Worm (Caenorhabditis elegans): ENCODE results near the gene F58B4.2.

DNA sequence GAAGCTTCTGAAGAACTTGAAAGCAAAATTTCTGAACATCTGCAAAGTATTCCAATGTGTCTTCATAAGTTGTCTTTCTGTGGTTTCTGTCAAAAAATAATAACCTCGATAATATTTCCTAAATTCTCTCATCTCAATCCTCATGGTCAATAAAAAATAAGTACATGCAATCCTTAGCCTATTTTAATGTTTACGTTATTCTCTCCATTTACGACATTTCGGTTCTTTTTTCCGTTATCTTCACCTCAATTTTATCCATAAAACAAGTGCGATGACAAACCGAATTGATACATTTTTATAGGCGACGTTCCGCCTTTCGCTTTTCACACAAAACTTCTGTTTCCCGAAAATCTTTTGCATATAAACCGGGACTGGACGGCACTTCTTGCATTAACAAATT is 31.2 kb upstream of the F58B4.2 start, which contains the start of gene col-153:
- no peak for TF ChIP-seq W03F9.2 (tag; optimal IDR thresholded peaks at IDR 0.05)
- no peak for TF ChIP-seq him-1 (tag; optimal IDR thresholded peaks at IDR 0.05)
- TF ChIP-seq dao-5 (tag; optimal IDR thresholded peaks at IDR 0.05) = no peak

Measured in whole organism, L4/young adult.